Worm (Caenorhabditis elegans): Measurements from ENCODE around the gene com-1.

The com-1 gene

ce11 chrIII:10881996-10882395, 14.2 kb upstream of the com-1 start (continued):
- TF ChIP-seq lin-39 (tag; optimal IDR thresholded peaks at IDR 0.05) (peak; percentile 74), skn-1 (tag; optimal IDR thresholded peaks at IDR 0.05) (peak; percentile 80), pax-3 (tag; optimal IDR thresholded peaks at IDR 0.05) (no peak), lin-35 (GFP tag; optimal IDR thresholded peaks at IDR 0.05) (peak; percentile 64 to 84), unc-30 (tag; optimal IDR thresholded peaks at IDR 0.05) (no peak), nhr-19 (GFP tag; conservative IDR thresholded peaks at IDR 0.05) (peak; percentile 74), fos-1 (tag; optimal IDR thresholded peaks at IDR 0.05) (peak; percentile 56), sup-37 (GFP tag; optimal IDR thresholded peaks at IDR 0.05) (no peak), lin-13 (GFP tag; optimal IDR thresholded peaks at IDR 0.05) (peak; percentile 46), nhr-28 (tag; optimal IDR thresholded peaks at IDR 0.05) (no peak), hlh-17 (GFP tag; optimal IDR thresholded peaks at IDR 0.05; ENCODE audit: borderline replicate concordance) (no peak), dpl-1 (GFP tag; optimal IDR thresholded peaks at IDR 0.05) (peak; percentile 68 to 78 (median 77)), mef-2 (tag; optimal IDR thresholded peaks at IDR 0.05) (no peak), pag-3 (tag; optimal IDR thresholded peaks at IDR 0.05; ENCODE audit: borderline replicate concordance, insufficient read depth) (no peak), unc-86 (tag; optimal IDR thresholded peaks at IDR 0.05) (peak; percentile 74), isw-1 (GFP tag; IDR thresholded peaks at IDR 0.05) (peak; percentile 61), snu-23 (GFP tag; optimal IDR thresholded peaks at IDR 0.05) (peak; percentile 84), F16B12.6 (tag; optimal IDR thresholded peaks at IDR 0.05) (peak; percentile 53), nhr-71 (tag; optimal IDR thresholded peaks at IDR 0.05) (no peak), C16A3.4 (tag; optimal IDR thresholded peaks at IDR 0.05) (peak; percentile 59), C34B4.2 (tag; optimal IDR thresholded peaks at IDR 0.05) (no peak), nhr-85 (tag) (peak; percentile 87), unc-130 (tag; optimal IDR thresholded peaks at IDR 0.05) (peak; percentile 31), nhr-11 (tag; optimal IDR thresholded peaks at IDR 0.05) (peak; percentile 58), fkh-8 (tag; optimal IDR thresholded peaks at IDR 0.05) (peak; percentile 47), ama-1 (optimal IDR thresholded peaks at IDR 0.05) (no peak), nhr-77 (tag; optimal IDR thresholded peaks at IDR 0.05) (peak; percentile 56), fkh-4 (tag; optimal IDR thresholded peaks at IDR 0.05; ENCODE audit: borderline replicate concordance) (no peak), sptf-1 (tag; optimal IDR thresholded peaks at IDR 0.05) (no peak), ztf-11 (tag; optimal IDR thresholded peaks at IDR 0.05) (peak in 1 of 2 experiments; percentile 48), ceh-90 (tag; optimal IDR thresholded peaks at IDR 0.05) (no peak), ceh-82 (tag; optimal IDR thresholded peaks at IDR 0.05) (peak; percentile 49 to 74 (median 72)), unc-98 (GFP tag; IDR thresholded peaks at IDR 0.05) (no peak), ztf-4 (tag; optimal IDR thresholded peaks at IDR 0.05) (no peak), ces-1 (GFP tag; optimal IDR thresholded peaks at IDR 0.05) (no peak), ceh-88 (GFP tag; IDR thresholded peaks at IDR 0.05) (no peak), vab-15 (tag; optimal IDR thresholded peaks at IDR 0.05) (peak; percentile 2), pqm-1 (tag; optimal IDR thresholded peaks at IDR 0.05) (no peak), irx-1 (tag; optimal IDR thresholded peaks at IDR 0.05) (peak; percentile 73), mep-1 (tag; optimal IDR thresholded peaks at IDR 0.05) (peak; percentile 89), lir-3 (tag; optimal IDR thresholded peaks at IDR 0.05; ENCODE audit: poor library complexity) (no peak), zag-1 (tag; optimal IDR thresholded peaks at IDR 0.05) (no peak), nhr-12 (tag; optimal IDR thresholded peaks at IDR 0.05) (no peak), alr-1 (tag; optimal IDR thresholded peaks at IDR 0.05; ENCODE audit: borderline replicate concordance) (no peak), lin-14 (GFP tag; optimal IDR thresholded peaks at IDR 0.05) (no peak), rnt-1 (tag; optimal IDR thresholded peaks at IDR 0.05) (no peak), hlh-4 (tag; optimal IDR thresholded peaks at IDR 0.05) (no peak), mab-9 (GFP tag; IDR thresholded peaks at IDR 0.05) (0 out of 2 replicates have a peak, but pooled peaks have one; percentile 25), nhr-47 (tag; optimal IDR thresholded peaks at IDR 0.05) (peak; percentile 84), C04F5.9 (tag; optimal IDR thresholded peaks at IDR 0.05) (peak; percentile 13), elt-2 (tag; optimal IDR thresholded peaks at IDR 0.05) (no peak), lsy-2 (tag; optimal IDR thresholded peaks at IDR 0.05) (peak; percentile 82 to 84), efl-3 (GFP tag; optimal IDR thresholded peaks at IDR 0.05) (no peak)
